Worm (Caenorhabditis elegans) whole organism, L4 larva: ENCODE results near the gene C34E10.12.

ENCODE experiments used
- T26A8.4 ChIP-seq: fragments of 200-800 bp; sonication (Bioruptor generic); IDR thresholded peaks from 2 replicates; pipeline ENCODE4 v1.3.6; 2022; ENCODE audit warnings: missing genetic modification characterization, missing compliant biosample characterization
- ama-1 ChIP-seq: fragments of 150-350 bp; optimal IDR thresholded peaks from 2 replicates; lab custom pipeline; 2014; ENCODE audit warnings: inconsistent platforms, mixed read lengths
- jun-1 ChIP-seq: fragments of 150-350 bp; optimal IDR thresholded peaks from 2 replicates; lab custom pipeline; 2014; ENCODE audit warnings: missing biosample characterization, missing genetic modification reagents, missing genetic modification characterization
- lin-13 ChIP-seq: fragments of 150-350 bp; optimal IDR thresholded peaks from 2 replicates; lab custom pipeline; 2014; ENCODE audit warnings: missing biosample characterization, missing genetic modification reagents, missing genetic modification characterization
- lsy-2 ChIP-seq, 2 experiments: fragments of 150-350 bp in 1 of 2; sonication (generic microtip) in 1 of 2; optimal IDR thresholded peaks; 2 replicates each; lab custom pipeline; 2014 to 2017; ENCODE audit warnings: missing biosample characterization in 2 of 2, missing genetic modification characterization in 2 of 2
- mep-1 ChIP-seq: fragments of 150-350 bp; sonication (generic microtip); optimal IDR thresholded peaks from 3 replicates; lab custom pipeline; 2014; ENCODE audit warnings: missing biosample characterization, missing genetic modification characterization
- nhr-111 ChIP-seq: fragments of 200-800 bp; sonication (Bioruptor generic); optimal IDR thresholded peaks from 2 replicates; lab custom pipeline; 2018; ENCODE audit warnings: mild to moderate bottlenecking, missing genetic modification characterization, missing compliant biosample characterization
- snpc-4 ChIP-seq: fragments of 150-350 bp; optimal IDR thresholded peaks from 2 replicates; lab custom pipeline; 2014; ENCODE audit warnings: missing biosample characterization, missing genetic modification characterization
- ztf-11 ChIP-seq: fragments of 150-350 bp; optimal IDR thresholded peaks from 2 replicates; lab custom pipeline; 2014; ENCODE audit warnings: missing biosample characterization, missing genetic modification characterization

ce11 chrIII:5181217-5181616, 46.5 kb downstream of the C34E10.12 start:
- TF ChIP-seq lsy-2 (tag; optimal IDR thresholded peaks at IDR 0.05; lab: Kevin White, UChicago) (no peak), lin-13 (no peak), jun-1 (tag; lab: Kevin White, UChicago) (no peak), nhr-111 (GFP tag; lab: Kevin White, UChicago) (no peak), snpc-4 (tag; lab: Kevin White, UChicago) (no peak), ama-1 (lab: Kevin White, UChicago) (no peak), T26A8.4 (no peak), ztf-11 (no peak), mep-1 (tag; lab: Kevin White, UChicago) (no peak)
